Fruit fly (Drosophila melanogaster): ENCODE results near the gene DnaJ-1.

- TF ChIP-seq Ets98B (GFP tag; IDR thresholded peaks at IDR 0.05) (no peak), CG34367 (tag; optimal IDR thresholded peaks at IDR 0.05) (no peak), CG32121 (GFP tag; IDR thresholded peaks at IDR 0.05) (no peak), CG17806 (tag; optimal IDR thresholded peaks at IDR 0.05) (no peak), rn (GFP tag; IDR thresholded peaks at IDR 0.05) (no peak), CG4496 (GFP tag; IDR thresholded peaks at IDR 0.05) (no peak), CG12605 (GFP tag; IDR thresholded peaks at IDR 0.05) (no peak), D1 (tag; optimal IDR thresholded peaks at IDR 0.05) (no peak), CG15710 (tag; optimal IDR thresholded peaks at IDR 0.05) (no peak), Pif1B (GFP tag; optimal IDR thresholded peaks at IDR 0.05) (no peak), fd96Ca (GFP tag; IDR thresholded peaks at IDR 0.05) (no peak), EcR (GFP tag; optimal IDR thresholded peaks at IDR 0.05) (no peak), CG8159 (tag; optimal IDR thresholded peaks at IDR 0.05) (no peak)
Measured at dm6 chr3L:5751417-5751739, 611 bp downstream of the DnaJ-1 start.
